Fruit fly (Drosophila melanogaster): ENCODE measurements around the gene CG17834.

Gene CG17834

dm6 chr2L:8534515-8535295 lies 5.8 kb downstream of the CG17834 start (continued):
- TF ChIP-seq Opbp (GFP tag; IDR thresholded peaks at IDR 0.05; ENCODE audit: partially characterized antibody) (no peak), ken (GFP tag; IDR thresholded peaks at IDR 0.05) (peak; percentile 93), CG12104 (GFP tag; optimal IDR thresholded peaks at IDR 0.05) (peak; percentile 91), tin (GFP tag; optimal IDR thresholded peaks at IDR 0.05) (peak; percentile 90), otp (GFP tag; IDR thresholded peaks at IDR 0.05) (peak; percentile 92), Trl (optimal IDR thresholded peaks at IDR 0.05) (peak; percentile 92 to 96), Trl (GFP tag; optimal IDR thresholded peaks at IDR 0.05) (peak; percentile 82), z (GFP tag; IDR thresholded peaks at IDR 0.05) (peak; percentile 35; the same call in 1 of the 3 replicates), tll (GFP tag; optimal IDR thresholded peaks at IDR 0.05) (no peak), schlank (tag; optimal IDR thresholded peaks at IDR 0.05) (peak; percentile 64), CrebB (tag; optimal IDR thresholded peaks at IDR 0.05) (peak; percentile 92), Hey (tag; optimal IDR thresholded peaks at IDR 0.05) (peak; percentile 73), Dbx (GFP tag; IDR thresholded peaks at IDR 0.05) (peak; percentile 45), CG10267 (tag; optimal IDR thresholded peaks at IDR 0.05) (peak; percentile 86), CG18599 (GFP tag; optimal IDR thresholded peaks at IDR 0.05) (peak; percentile 89), Side (GFP tag; optimal IDR thresholded peaks at IDR 0.05) (peak; percentile 70), ssp (GFP tag; IDR thresholded peaks at IDR 0.05) (peak; percentile 87), Elba2 (GFP tag; optimal IDR thresholded peaks at IDR 0.05) (no peak), grn (GFP tag; optimal IDR thresholded peaks at IDR 0.05) (peak; percentile 95), CG14710 (tag; optimal IDR thresholded peaks at IDR 0.05) (peak; percentile 89), nau (GFP tag; optimal IDR thresholded peaks at IDR 0.05) (peak; percentile 96), btn (GFP tag; optimal IDR thresholded peaks at IDR 0.05) (peak; percentile 30), CG4328 (GFP tag; optimal IDR thresholded peaks at IDR 0.05) (peak; percentile 90), CG14860 (GFP tag; IDR thresholded peaks at IDR 0.05; ENCODE audit: partially characterized antibody) (peak; percentile 72), CG2889 (GFP tag; IDR thresholded peaks at IDR 0.05) (peak; percentile 77; the same call in 2 of the 3 replicates), CG32767 (GFP tag; IDR thresholded peaks at IDR 0.05) (peak; percentile 92), bigmax (GFP tag; optimal IDR thresholded peaks at IDR 0.05) (peak; percentile 48), HLH3B (GFP tag; IDR thresholded peaks at IDR 0.05) (peak; percentile 97), Spps (tag; optimal IDR thresholded peaks at IDR 0.05) (peak; percentile 94), Mrtf (GFP tag; IDR thresholded peaks at IDR 0.05) (peak; percentile 92), CG15696 (tag; optimal IDR thresholded peaks at IDR 0.05) (peak; percentile 79), CG10565 (GFP tag; optimal IDR thresholded peaks at IDR 0.05) (peak; percentile 74), Rx (GFP tag; IDR thresholded peaks at IDR 0.05) (peak; percentile 95), CG7372 (GFP tag; IDR thresholded peaks at IDR 0.05) (peak; percentile 94), exex (tag; optimal IDR thresholded peaks at IDR 0.05) (no peak), tx (GFP tag; optimal IDR thresholded peaks at IDR 0.05) (peak; percentile 74), cwo (GFP tag; optimal IDR thresholded peaks at IDR 0.05) (peak; percentile 84), ems (GFP tag; optimal IDR thresholded peaks at IDR 0.05) (peak; percentile 90), bowl (GFP tag; IDR thresholded peaks at IDR 0.05) (peak; percentile 92), CG8765 (GFP tag; IDR thresholded peaks at IDR 0.05) (peak; percentile 73), tna (GFP tag; IDR thresholded peaks at IDR 0.05; ENCODE audit: partially characterized antibody) (peak; percentile 57), CG12299 (tag; optimal IDR thresholded peaks at IDR 0.05) (peak; percentile 93), Hr3 (GFP tag; optimal IDR thresholded peaks at IDR 0.05) (peak; percentile 88), Blimp-1 (GFP tag; optimal IDR thresholded peaks at IDR 0.05) (peak; percentile 96), Kr (GFP tag; optimal IDR thresholded peaks at IDR 0.05) (no peak), yki (optimal IDR thresholded peaks at IDR 0.05) (peak; percentile 27), CG9215 (GFP tag; IDR thresholded peaks at IDR 0.05) (no peak), CG4404 (GFP tag; IDR thresholded peaks at IDR 0.05) (peak; percentile 79), sna (GFP tag; IDR thresholded peaks at IDR 0.05; ENCODE audit: partially characterized antibody) (peak; percentile 65), CG8281 (tag; optimal IDR thresholded peaks at IDR 0.05) (peak; percentile 87)
